Fruit fly (Drosophila melanogaster) whole organism, prepupa: Measurements from ENCODE around the gene Cdk1.

ENCODE experiments used
- Blimp-1 ChIP-seq: fragments of 200-800 bp; sonication (Bioruptor generic); optimal IDR thresholded peaks from 3 replicates; lab custom pipeline; 2017; ENCODE audit warnings: missing biosample characterization, missing genetic modification characterization, mild to moderate bottlenecking, moderate library complexity, missing genetic modification reagents
- CG10631 ChIP-seq: fragments of 200-800 bp; sonication (Bioruptor generic); optimal IDR thresholded peaks from 2 replicates; lab custom pipeline; 2016; ENCODE audit warnings: missing biosample characterization, missing genetic modification characterization
- CG11294 ChIP-seq: fragments of 200-800 bp; sonication (Bioruptor generic); IDR thresholded peaks from 2 replicates; pipeline ENCODE4 v1.3.6; 2022; ENCODE audit warnings: missing biosample characterization, missing genetic modification characterization
- CG11762 ChIP-seq: fragments of 200-800 bp; sonication (Bioruptor generic); optimal IDR thresholded peaks from 3 replicates; lab custom pipeline; 2016; ENCODE audit warnings: missing biosample characterization, missing genetic modification characterization; ENCODE audit not compliant: insufficient read depth
- CG11902 ChIP-seq: fragments of 200-800 bp; sonication (Bioruptor generic); optimal IDR thresholded peaks from 3 replicates; lab custom pipeline; 2016; ENCODE audit warnings: missing biosample characterization, missing genetic modification characterization
- CG15336 ChIP-seq: fragments of 200-800 bp; sonication (Bioruptor generic); IDR thresholded peaks from 2 replicates; pipeline ENCODE4 v1.3.6; 2022; ENCODE audit warnings: missing biosample characterization, missing genetic modification characterization
- CG1621 ChIP-seq: fragments of 200-800 bp; sonication (Bioruptor generic); optimal IDR thresholded peaks from 3 replicates; lab custom pipeline; 2018; ENCODE audit warnings: missing biosample characterization, mild to moderate bottlenecking, missing genetic modification characterization
- CG16779 ChIP-seq: fragments of 200-800 bp; sonication (Bioruptor generic); optimal IDR thresholded peaks from 3 replicates; lab custom pipeline; 2017; ENCODE audit warnings: missing biosample characterization, mild to moderate bottlenecking, missing genetic modification characterization
- CG3032 ChIP-seq: fragments of 200-800 bp; optimal IDR thresholded peaks from 2 replicates; lab custom pipeline; 2019; ENCODE audit warnings: missing biosample characterization, mild to moderate bottlenecking, missing genetic modification characterization, moderate library complexity
- CG31627 ChIP-seq: fragments of 200-800 bp; sonication (Bioruptor generic); optimal IDR thresholded peaks from 3 replicates; lab custom pipeline; 2016; ENCODE audit warnings: missing biosample characterization, missing genetic modification characterization
- CG32006 ChIP-seq: fragments of 200-800 bp; sonication (Bioruptor generic); optimal IDR thresholded peaks from 3 replicates; lab custom pipeline; 2017; ENCODE audit warnings: missing biosample characterization, mild to moderate bottlenecking, missing genetic modification characterization
- CG34406 ChIP-seq: fragments of 200-800 bp; sonication (Bioruptor generic); optimal IDR thresholded peaks from 3 replicates; lab custom pipeline; 2016; ENCODE audit warnings: missing biosample characterization, missing genetic modification characterization
- CG3919 ChIP-seq: fragments of 200-800 bp; sonication (Bioruptor generic); optimal IDR thresholded peaks from 3 replicates; lab custom pipeline; 2016; ENCODE audit warnings: missing biosample characterization, missing genetic modification characterization
- CG4318 ChIP-seq: fragments of 200-800 bp; sonication (Bioruptor generic); optimal IDR thresholded peaks from 3 replicates; lab custom pipeline; 2017; ENCODE audit warnings: missing biosample characterization, mild to moderate bottlenecking, missing genetic modification characterization
- CG6163 ChIP-seq: fragments of 200-800 bp; sonication (Bioruptor generic); IDR thresholded peaks from 3 replicates; pipeline ENCODE4 v1.3.6; 2022; ENCODE audit warnings: missing biosample characterization, missing genetic modification characterization
- CG6276 ChIP-seq: fragments of 200-800 bp; sonication (Bioruptor generic); optimal IDR thresholded peaks from 2 replicates; lab custom pipeline; 2017; ENCODE audit warnings: missing biosample characterization, mild to moderate bottlenecking, missing genetic modification characterization
- CG6808 ChIP-seq: fragments of 200-800 bp; sonication (Bioruptor generic); optimal IDR thresholded peaks from 3 replicates; lab custom pipeline; 2017; ENCODE audit warnings: missing biosample characterization, missing genetic modification characterization, mild to moderate bottlenecking, moderate library complexity, missing genetic modification reagents
- CG6854 ChIP-seq: fragments of 200-800 bp; sonication (Bioruptor generic); optimal IDR thresholded peaks from 2 replicates; lab custom pipeline; 2017; ENCODE audit warnings: missing biosample characterization, mild to moderate bottlenecking, missing genetic modification characterization
- CG7368 ChIP-seq: fragments of 200-800 bp; sonication (Bioruptor generic); optimal IDR thresholded peaks from 3 replicates; lab custom pipeline; 2016; ENCODE audit warnings: missing biosample characterization, missing genetic modification characterization
- CG8119 ChIP-seq: fragments of 200-800 bp; sonication (Bioruptor generic); IDR thresholded peaks from 3 replicates; pipeline ENCODE4 v1.3.6; 2022; ENCODE audit warnings: missing biosample characterization, missing genetic modification characterization
- CG8319 ChIP-seq: fragments of 200-800 bp; sonication (Bioruptor generic); optimal IDR thresholded peaks from 3 replicates; lab custom pipeline; 2016; ENCODE audit warnings: missing biosample characterization, missing genetic modification characterization
- CG9139 ChIP-seq: fragments of 200-800 bp; sonication (Bioruptor generic); optimal IDR thresholded peaks from 3 replicates; lab custom pipeline; 2017; ENCODE audit warnings: missing biosample characterization, mild to moderate bottlenecking, missing genetic modification characterization
- Eip75B ChIP-seq: fragments of 200-800 bp; sonication (Bioruptor generic); optimal IDR thresholded peaks from 3 replicates; lab custom pipeline; 2016; ENCODE audit warnings: missing biosample characterization, missing genetic modification characterization
- Eip78C ChIP-seq: fragments of 200-800 bp; sonication (Bioruptor generic); peaks from one replicate; lab custom pipeline; 2016; ENCODE audit warnings: missing biosample characterization, missing genetic modification characterization
- Eip93F ChIP-seq: fragments of 200-800 bp; sonication (Bioruptor generic); optimal IDR thresholded peaks from 2 replicates; lab custom pipeline; 2016; ENCODE audit warnings: missing biosample characterization, mild to moderate bottlenecking, missing genetic modification characterization
- Ets21C ChIP-seq: fragments of 200-800 bp; sonication (Bioruptor generic); optimal IDR thresholded peaks from 3 replicates; lab custom pipeline; 2016; ENCODE audit warnings: missing biosample characterization, missing genetic modification characterization
- Ets96B ChIP-seq: fragments of 200-800 bp; optimal IDR thresholded peaks from 2 replicates; lab custom pipeline; 2019; ENCODE audit warnings: missing biosample characterization, mild to moderate bottlenecking, missing genetic modification characterization, moderate library complexity
- Gug ChIP-seq: fragments of 200-800 bp; sonication (Bioruptor generic); IDR thresholded peaks from 2 replicates; pipeline ENCODE4 v1.3.6; 2022; ENCODE audit warnings: missing biosample characterization, missing genetic modification characterization
- Hr38 ChIP-seq: sonication (Bioruptor generic); optimal IDR thresholded peaks from 2 replicates; lab custom pipeline; 2016; ENCODE audit warnings: missing biosample characterization, missing genetic modification characterization
- Hr4 ChIP-seq: fragments of 200-800 bp; sonication (Bioruptor generic); optimal IDR thresholded peaks from 3 replicates; lab custom pipeline; 2016; ENCODE audit warnings: missing biosample characterization, missing genetic modification characterization
- Lpt ChIP-seq: fragments of 200-800 bp; sonication (Bioruptor generic); optimal IDR thresholded peaks from 3 replicates; lab custom pipeline; 2016; ENCODE audit warnings: missing biosample characterization, missing genetic modification characterization
- Met ChIP-seq: fragments of 200-800 bp; sonication (Bioruptor generic); optimal IDR thresholded peaks from 3 replicates; lab custom pipeline; 2016; ENCODE audit warnings: missing biosample characterization, missing genetic modification characterization
- OdsH ChIP-seq: fragments of 200-800 bp; sonication (Bioruptor generic); optimal IDR thresholded peaks from 3 replicates; lab custom pipeline; 2016; ENCODE audit warnings: missing biosample characterization, missing genetic modification characterization
- Sox102F ChIP-seq: fragments of 200-800 bp; sonication (Bioruptor generic); optimal IDR thresholded peaks from 2 replicates; lab custom pipeline; 2016; ENCODE audit warnings: missing biosample characterization, mild to moderate bottlenecking, missing genetic modification characterization
- Sox15 ChIP-seq: fragments of 200-800 bp; sonication (Bioruptor generic); optimal IDR thresholded peaks from 3 replicates; lab custom pipeline; 2016; ENCODE audit warnings: missing biosample characterization, missing genetic modification characterization
- achi ChIP-seq: fragments of 200-800 bp; sonication (Bioruptor generic); optimal IDR thresholded peaks from 3 replicates; lab custom pipeline; 2016; ENCODE audit warnings: missing biosample characterization, missing genetic modification characterization
- acj6 ChIP-seq: fragments of 200-800 bp; sonication (Bioruptor generic); optimal IDR thresholded peaks from 3 replicates; lab custom pipeline; 2016; ENCODE audit warnings: missing biosample characterization, missing genetic modification characterization
- cyc ChIP-seq: fragments of 200-800 bp; sonication (Bioruptor generic); optimal IDR thresholded peaks from 3 replicates; lab custom pipeline; 2016; ENCODE audit warnings: missing biosample characterization, missing genetic modification characterization
- dac ChIP-seq: fragments of 200-800 bp; sonication (Bioruptor generic); optimal IDR thresholded peaks from 2 replicates; lab custom pipeline; 2017; ENCODE audit warnings: missing biosample characterization, mild to moderate bottlenecking, missing genetic modification characterization
- esn ChIP-seq: fragments of 200-800 bp; sonication (Bioruptor generic); optimal IDR thresholded peaks from 2 replicates; lab custom pipeline; 2016; ENCODE audit warnings: missing biosample characterization, mild to moderate bottlenecking, missing genetic modification characterization, moderate library complexity
- fd59A ChIP-seq: fragments of 200-800 bp; sonication (Bioruptor generic); optimal IDR thresholded peaks from 2 replicates; lab custom pipeline; 2017; ENCODE audit warnings: missing biosample characterization, mild to moderate bottlenecking, missing genetic modification characterization, missing genetic modification reagents
- fd85E ChIP-seq: fragments of 200-800 bp; sonication (Bioruptor generic); optimal IDR thresholded peaks from 3 replicates; lab custom pipeline; 2016; ENCODE audit warnings: missing biosample characterization, missing genetic modification characterization
- fkh ChIP-seq: fragments of 200-800 bp; sonication (Bioruptor generic); optimal IDR thresholded peaks from 3 replicates; lab custom pipeline; 2017; ENCODE audit warnings: missing biosample characterization, mild to moderate bottlenecking, missing genetic modification characterization, moderate library complexity
- lz ChIP-seq: fragments of 200-800 bp; sonication (Bioruptor generic); optimal IDR thresholded peaks from 3 replicates; lab custom pipeline; 2016; ENCODE audit warnings: missing biosample characterization, missing genetic modification characterization
- net ChIP-seq: fragments of 200-800 bp; sonication (Bioruptor generic); optimal IDR thresholded peaks from 3 replicates; lab custom pipeline; 2016; ENCODE audit warnings: missing biosample characterization, missing genetic modification characterization
- pdm3 ChIP-seq: fragments of 200-800 bp; sonication (Bioruptor generic); optimal IDR thresholded peaks from 3 replicates; lab custom pipeline; 2016; ENCODE audit warnings: missing biosample characterization, missing genetic modification characterization
- salr ChIP-seq, 2 experiments: fragments of 200-800 bp; sonication (Bioruptor generic); optimal IDR thresholded peaks; 3 replicates each; lab custom pipeline; 2016 to 2018; ENCODE audit warnings: missing biosample characterization in 2 of 2, missing genetic modification characterization in 2 of 2, mild to moderate bottlenecking in 1 of 2
- spab ChIP-seq: fragments of 200-800 bp; sonication (Bioruptor generic); optimal IDR thresholded peaks from 2 replicates; lab custom pipeline; 2017; ENCODE audit warnings: missing biosample characterization, mild to moderate bottlenecking, missing genetic modification characterization, missing genetic modification reagents
- ss ChIP-seq, 2 experiments: fragments of 200-800 bp; sonication (Bioruptor generic); optimal IDR thresholded peaks; 2 replicates in 1 of 2; 3 replicates in 1 of 2; lab custom pipeline; 2017 to 2018; ENCODE audit warnings: mild to moderate bottlenecking in 2 of 2, missing biosample characterization in 2 of 2, missing genetic modification characterization in 2 of 2, moderate library complexity in 1 of 2
- svp ChIP-seq: fragments of 200-800 bp; sonication (Bioruptor generic); peaks from one replicate; lab custom pipeline; 2016; ENCODE audit warnings: missing biosample characterization, missing genetic modification characterization
- topi ChIP-seq: fragments of 200-800 bp; sonication (Bioruptor generic); optimal IDR thresholded peaks from 3 replicates; lab custom pipeline; 2016; ENCODE audit warnings: missing biosample characterization, missing genetic modification characterization
- vri ChIP-seq: fragments of 200-800 bp; sonication (Bioruptor generic); optimal IDR thresholded peaks from 3 replicates; lab custom pipeline; 2016; ENCODE audit warnings: missing biosample characterization, mild to moderate bottlenecking, missing genetic modification characterization

The Cdk1 gene

DNA sequence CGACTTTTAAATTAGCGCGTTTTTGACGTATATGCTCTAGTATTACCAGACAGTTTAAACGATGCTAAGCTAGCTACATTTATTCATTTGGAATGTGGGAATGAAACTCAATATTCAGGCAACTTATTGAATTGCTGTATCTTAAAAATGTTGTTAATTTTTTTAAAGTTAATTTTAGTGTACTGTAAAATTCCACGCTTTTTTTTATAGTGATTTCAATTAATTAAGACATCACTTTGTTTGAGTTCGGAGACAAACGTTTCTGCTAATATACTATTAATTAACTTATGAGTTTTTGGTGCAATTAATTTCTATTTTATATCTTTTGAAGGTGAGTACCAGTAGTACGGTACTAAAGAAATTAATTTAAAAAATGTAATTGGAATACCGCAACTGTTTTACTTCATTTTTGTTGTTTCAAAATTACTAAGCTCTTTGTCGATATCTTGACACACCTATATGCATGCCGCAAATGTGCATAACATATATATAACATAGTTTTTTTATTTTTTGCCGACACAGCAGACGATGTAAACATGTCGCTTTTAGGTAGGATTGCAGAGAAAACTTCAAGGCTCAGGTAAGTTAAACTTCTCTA is at the start of gene Cdk1, which contains the start of gene mRpS7:
Gene Cdk1, minus strand, starts transcription at position 55 of the 598 bp plus-strand sequence.
Gene mRpS7, plus strand, starts transcription at position 455 of the 598 bp plus-strand sequence.
- TF ChIP-seq Eip75B (GFP tag; lab: Kevin White, UChicago) = peak; percentile 69
- peak; percentile 91 for TF ChIP-seq Eip78C (GFP tag; lab: Kevin White, UChicago)
- no peak for TF ChIP-seq CG9139 (GFP tag; lab: Kevin White, UChicago)
- TF ChIP-seq salr (GFP tag; optimal IDR thresholded peaks at IDR 0.05; lab: Kevin White, UChicago) = peak in 1 of 2 experiments; percentile 69
- TF ChIP-seq fd59A = no peak
- peak; percentile 56 for TF ChIP-seq CG11902 (GFP tag; lab: Kevin White, UChicago)
- TF ChIP-seq CG3919 = no peak
- peak in 1 of 2 experiments; percentile 68 for TF ChIP-seq ss (GFP tag; optimal IDR thresholded peaks at IDR 0.05; lab: Kevin White, UChicago)
- peak; percentile 22 for TF ChIP-seq CG7368
- no peak for TF ChIP-seq Sox102F (GFP tag; lab: Kevin White, UChicago)
- no peak for TF ChIP-seq CG8319
- TF ChIP-seq spab = no peak
- no peak for TF ChIP-seq CG6163
- no peak for TF ChIP-seq fkh
- TF ChIP-seq dac (GFP tag; lab: Kevin White, UChicago) = peak; percentile 28
- no peak for TF ChIP-seq CG6854 (GFP tag; lab: Kevin White, UChicago)
- peak; percentile 72 for TF ChIP-seq cyc (GFP tag; lab: Kevin White, UChicago)
- TF ChIP-seq lz (GFP tag; lab: Kevin White, UChicago) = peak; percentile 61
- peak; percentile 57 for TF ChIP-seq CG4318 (GFP tag; lab: Kevin White, UChicago)
- TF ChIP-seq topi (GFP tag; lab: Kevin White, UChicago) = peak; percentile 74
- no peak for TF ChIP-seq net (GFP tag; lab: Kevin White, UChicago)
- TF ChIP-seq fd85E (GFP tag; lab: Kevin White, UChicago) = no peak
- TF ChIP-seq CG34406 (GFP tag; lab: Kevin White, UChicago) = peak; percentile 55
- TF ChIP-seq svp = no peak
- TF ChIP-seq CG6808 (GFP tag; lab: Kevin White, UChicago) = no peak
- TF ChIP-seq Met = peak; percentile 72
- peak; percentile 68 for TF ChIP-seq acj6 (GFP tag; lab: Kevin White, UChicago)
- no peak for TF ChIP-seq Blimp-1
- TF ChIP-seq CG1621 (tag; lab: Kevin White, UChicago) = no peak
- TF ChIP-seq esn = peak; percentile 77
- TF ChIP-seq vri (GFP tag; lab: Kevin White, UChicago) = no peak
- peak; percentile 44 for TF ChIP-seq CG11762
- no peak for TF ChIP-seq Eip93F (GFP tag; lab: Kevin White, UChicago)
- TF ChIP-seq pdm3 (GFP tag; lab: Kevin White, UChicago) = peak; percentile 78
- TF ChIP-seq OdsH (GFP tag; lab: Kevin White, UChicago) = peak; percentile 78
- TF ChIP-seq CG32006 (GFP tag; lab: Kevin White, UChicago) = no peak
- TF ChIP-seq CG6276 = no peak
- TF ChIP-seq Lpt (GFP tag; lab: Kevin White, UChicago) = peak; percentile 48
- TF ChIP-seq CG10631 (GFP tag; lab: Kevin White, UChicago) = peak; percentile 72
- peak; percentile 71 for TF ChIP-seq CG3032 (tag; lab: Kevin White, UChicago)
- TF ChIP-seq CG31627 (GFP tag; lab: Kevin White, UChicago) = peak; percentile 74
- TF ChIP-seq CG15336 (GFP tag; lab: Robert Waterston, UW) = peak; percentile 65
- no peak for TF ChIP-seq Gug
- TF ChIP-seq CG8119 (GFP tag; lab: Robert Waterston, UW) = peak; percentile 79; the same call in 2 of the 3 replicates
- peak; percentile 59 for TF ChIP-seq Ets21C
- peak; percentile 63 for TF ChIP-seq achi (GFP tag; lab: Kevin White, UChicago)
- no peak for TF ChIP-seq CG16779 (tag; lab: Kevin White, UChicago)
- TF ChIP-seq Hr38 (GFP tag; lab: Kevin White, UChicago) = no peak
- peak; percentile 73 for TF ChIP-seq Hr4 (GFP tag; lab: Kevin White, UChicago)
- TF ChIP-seq Sox15 (GFP tag; lab: Kevin White, UChicago) = peak; percentile 49
- peak; percentile 68 for TF ChIP-seq Ets96B (tag; lab: Kevin White, UChicago)
- no peak; the same call in 1 of the 2 replicates for TF ChIP-seq CG11294 (GFP tag; lab: Robert Waterston, UW)
